Worm (Caenorhabditis elegans) whole organism, late embryonic: Measurements from ENCODE around the gene T09B9.1.

Experiments used
- C38D4.7 ChIP-seq: fragments of 200-800 bp; sonication (Bioruptor generic); optimal IDR thresholded peaks from 2 replicates; lab custom pipeline; 2018; ENCODE audit warnings: mild to moderate bottlenecking, missing genetic modification characterization, moderate library complexity, missing compliant biosample characterization
- F13H6.1 ChIP-seq: sonication (generic microtip); optimal IDR thresholded peaks from 2 replicates; lab custom pipeline; 2016; ENCODE audit warnings: missing genetic modification characterization, missing compliant biosample characterization
- T23F11.4 ChIP-seq: fragments of 200-800 bp; sonication (Bioruptor generic); optimal IDR thresholded peaks from 2 replicates; lab custom pipeline; 2018; ENCODE audit warnings: mild to moderate bottlenecking, missing genetic modification characterization, missing compliant biosample characterization
- Y22D7AL.16 ChIP-seq: sonication (generic microtip); optimal IDR thresholded peaks from 2 replicates; lab custom pipeline; 2016; ENCODE audit warnings: missing genetic modification characterization, missing compliant biosample characterization
- ahr-1 ChIP-seq: sonication (generic microtip); optimal IDR thresholded peaks from 2 replicates; lab custom pipeline; 2016; ENCODE audit warnings: missing genetic modification characterization, missing compliant biosample characterization
- ceh-14 ChIP-seq: sonication (generic microtip); optimal IDR thresholded peaks from 2 replicates; lab custom pipeline; 2016; ENCODE audit warnings: missing genotype, missing genetic modification characterization, missing compliant biosample characterization
- ceh-2 ChIP-seq: sonication (generic microtip); optimal IDR thresholded peaks from 2 replicates; lab custom pipeline; 2016; ENCODE audit warnings: missing genotype, missing genetic modification characterization, missing compliant biosample characterization
- ceh-30 ChIP-seq: fragments of 150-350 bp; optimal IDR thresholded peaks from 2 replicates; lab custom pipeline; 2014; ENCODE audit warnings: missing biosample characterization, missing genetic modification characterization
- ceh-34 ChIP-seq: sonication (generic microtip); optimal IDR thresholded peaks from 2 replicates; lab custom pipeline; 2016; ENCODE audit warnings: mild to moderate bottlenecking, missing genetic modification characterization, missing compliant biosample characterization
- ceh-48 ChIP-seq: sonication (generic microtip); optimal IDR thresholded peaks from 2 replicates; lab custom pipeline; 2016; ENCODE audit warnings: missing genetic modification characterization, inconsistent platforms, missing compliant biosample characterization
- ceh-9 ChIP-seq: sonication (generic microtip); optimal IDR thresholded peaks from 2 replicates; lab custom pipeline; 2016; ENCODE audit warnings: mild to moderate bottlenecking, missing genetic modification characterization, inconsistent platforms, missing compliant biosample characterization
- che-1 ChIP-seq: sonication (generic microtip); optimal IDR thresholded peaks from 2 replicates; lab custom pipeline; 2016; ENCODE audit warnings: mild to moderate bottlenecking, missing genetic modification characterization, missing compliant biosample characterization
- dve-1 ChIP-seq: sonication (generic microtip); optimal IDR thresholded peaks from 2 replicates; lab custom pipeline; 2017; ENCODE audit warnings: antibody characterized with exemption, mild to moderate bottlenecking, missing genetic modification characterization, missing compliant biosample characterization
- elt-4 ChIP-seq: sonication (generic microtip); optimal IDR thresholded peaks from 2 replicates; lab custom pipeline; 2016; ENCODE audit warnings: missing genetic modification characterization, missing compliant biosample characterization
- ets-4 ChIP-seq: sonication (generic microtip); optimal IDR thresholded peaks from 2 replicates; lab custom pipeline; 2016; ENCODE audit warnings: missing genetic modification characterization, missing compliant biosample characterization
- eyg-1 ChIP-seq: sonication (generic microtip); optimal IDR thresholded peaks from 2 replicates; lab custom pipeline; 2016; ENCODE audit warnings: missing genotype, missing genetic modification characterization, missing compliant biosample characterization
- gmeb-2 ChIP-seq: sonication (generic microtip); optimal IDR thresholded peaks from 2 replicates; lab custom pipeline; 2016; ENCODE audit warnings: missing genetic modification characterization, inconsistent platforms, missing compliant biosample characterization
- hlh-13 ChIP-seq: fragments of 200-800 bp; sonication (Bioruptor generic); optimal IDR thresholded peaks from 2 replicates; lab custom pipeline; 2018; ENCODE audit warnings: mild to moderate bottlenecking, missing genetic modification characterization, missing compliant biosample characterization
- hlh-15 ChIP-seq: sonication (generic microtip); optimal IDR thresholded peaks from 2 replicates; lab custom pipeline; 2016; ENCODE audit warnings: missing genetic modification characterization, missing compliant biosample characterization
- hlh-30 ChIP-seq: sonication (generic microtip); optimal IDR thresholded peaks from 2 replicates; lab custom pipeline; 2017; ENCODE audit warnings: antibody characterized with exemption, missing genetic modification characterization, missing compliant biosample characterization; ENCODE audit not compliant: insufficient read depth
- hlh-6 ChIP-seq: sonication (generic microtip); optimal IDR thresholded peaks from 2 replicates; lab custom pipeline; 2016; ENCODE audit warnings: missing genotype, missing genetic modification characterization, missing compliant biosample characterization
- hlh-8 ChIP-seq: sonication (generic microtip); optimal IDR thresholded peaks from 2 replicates; lab custom pipeline; 2016; ENCODE audit warnings: missing genotype, missing genetic modification characterization, missing compliant biosample characterization
- lim-6 ChIP-seq: sonication (generic microtip); optimal IDR thresholded peaks from 2 replicates; lab custom pipeline; 2016; ENCODE audit warnings: missing genetic modification characterization, missing compliant biosample characterization
- lin-11 ChIP-seq: fragments of 200-800 bp; sonication (Bioruptor generic); optimal IDR thresholded peaks from 2 replicates; lab custom pipeline; 2018; ENCODE audit warnings: mild to moderate bottlenecking, missing genetic modification characterization, missing compliant biosample characterization
- pag-3 ChIP-seq: sonication (generic microtip); optimal IDR thresholded peaks from 2 replicates; lab custom pipeline; 2016; ENCODE audit warnings: missing compliant biosample characterization, missing genetic modification characterization, borderline replicate concordance
- pat-9 ChIP-seq: fragments of 200-800 bp; sonication (Bioruptor generic); optimal IDR thresholded peaks from 2 replicates; lab custom pipeline; 2018; ENCODE audit warnings: mild to moderate bottlenecking, missing genetic modification characterization, moderate library complexity, missing compliant biosample characterization
- pha-2 ChIP-seq: sonication (generic microtip); optimal IDR thresholded peaks from 2 replicates; lab custom pipeline; 2017; ENCODE audit warnings: mild to moderate bottlenecking, missing genetic modification characterization, missing compliant biosample characterization
- pqm-1 ChIP-seq: sonication (generic microtip); optimal IDR thresholded peaks from 2 replicates; lab custom pipeline; 2016; ENCODE audit warnings: missing genetic modification characterization, missing compliant biosample characterization
- ref-2 ChIP-seq: sonication (generic microtip); optimal IDR thresholded peaks from 2 replicates; lab custom pipeline; 2016; ENCODE audit warnings: missing genetic modification characterization, missing compliant biosample characterization
- rnt-1 ChIP-seq: sonication (generic microtip); optimal IDR thresholded peaks from 2 replicates; lab custom pipeline; 2016; ENCODE audit warnings: missing genetic modification characterization, missing compliant biosample characterization
- sdc-2 ChIP-seq: sonication (generic microtip); optimal IDR thresholded peaks from 2 replicates; lab custom pipeline; 2016; ENCODE audit warnings: missing genotype, missing genetic modification characterization, missing compliant biosample characterization
- tbx-7 ChIP-seq: sonication (generic microtip); optimal IDR thresholded peaks from 2 replicates; lab custom pipeline; 2016; ENCODE audit warnings: missing genotype, missing genetic modification characterization, missing compliant biosample characterization
- unc-42 ChIP-seq: sonication (generic microtip); optimal IDR thresholded peaks from 2 replicates; lab custom pipeline; 2016; ENCODE audit warnings: missing genotype, missing genetic modification characterization, missing compliant biosample characterization
- unc-86 ChIP-seq: sonication (generic microtip); optimal IDR thresholded peaks from 2 replicates; lab custom pipeline; 2016; ENCODE audit warnings: missing genetic modification characterization, missing compliant biosample characterization
- zip-5 ChIP-seq: sonication (generic microtip); optimal IDR thresholded peaks from 2 replicates; lab custom pipeline; 2016; ENCODE audit warnings: missing genetic modification characterization, missing compliant biosample characterization

The T09B9.1 gene

ce11 chrX:9743513-9743914 lies 13.6 kb upstream of the T09B9.1 start (continued):
- peak; percentile 97 for TF ChIP-seq pat-9 (tag; lab: Kevin White, UChicago)
- TF ChIP-seq hlh-6 (tag; lab: Kevin White, UChicago) = peak; percentile 99
- peak; percentile 94 for TF ChIP-seq hlh-15
- TF ChIP-seq ceh-2 = peak; percentile 93
- TF ChIP-seq lim-6 (tag; lab: Kevin White, UChicago) = peak; percentile 88
- TF ChIP-seq ref-2 = peak; percentile 96
- TF ChIP-seq sdc-2 (tag; lab: Kevin White, UChicago) = peak; percentile 92
- TF ChIP-seq ahr-1 (tag; lab: Kevin White, UChicago) = peak; percentile 79
- peak; percentile 94 for TF ChIP-seq pag-3 (tag; lab: Kevin White, UChicago)
- peak; percentile 75 for TF ChIP-seq unc-42 (tag; lab: Kevin White, UChicago)
- peak; percentile 93 for TF ChIP-seq pha-2
- TF ChIP-seq hlh-8 (tag; lab: Kevin White, UChicago) = peak; percentile 90
- TF ChIP-seq Y22D7AL.16 (tag; lab: Kevin White, UChicago) = peak; percentile 89
- TF ChIP-seq rnt-1 (tag; lab: Kevin White, UChicago) = peak; percentile 95
- peak; percentile 94 for TF ChIP-seq dve-1 (tag; lab: Kevin White, UChicago)
- TF ChIP-seq gmeb-2 (tag; lab: Kevin White, UChicago) = peak; percentile 98
- TF ChIP-seq pqm-1 (tag; lab: Kevin White, UChicago) = peak; percentile 98
- peak; percentile 92 for TF ChIP-seq F13H6.1

DNA sequence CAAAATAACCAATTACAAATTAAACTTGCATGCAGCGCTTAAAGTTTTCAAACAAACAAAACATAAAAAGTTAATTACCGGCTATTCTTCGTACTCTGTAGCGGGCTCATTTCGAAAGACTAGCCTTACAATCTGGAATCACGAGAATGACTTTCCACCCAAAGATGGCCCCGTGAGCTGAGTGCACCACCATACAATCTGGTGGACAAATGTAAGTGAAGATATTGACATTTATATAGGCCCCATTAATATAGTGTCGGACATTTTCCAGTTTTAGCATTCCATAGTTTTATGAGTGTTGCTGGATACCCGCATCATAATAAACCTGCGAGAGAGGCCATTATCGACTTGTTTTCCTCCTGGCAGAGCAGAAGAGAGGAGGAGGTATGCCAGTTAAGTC lies 2.5 kb upstream of the T09B9.1 start:
- TF ChIP-seq hlh-13 (GFP tag; lab: Kevin White, UChicago) = no peak
- no peak for TF ChIP-seq Y22D7AL.16 (tag; lab: Kevin White, UChicago)
- no peak for TF ChIP-seq sdc-2 (tag; lab: Kevin White, UChicago)
- TF ChIP-seq lim-6 (tag; lab: Kevin White, UChicago) = no peak
- no peak for TF ChIP-seq T23F11.4 (GFP tag; lab: Kevin White, UChicago)
- no peak for TF ChIP-seq tbx-7
- no peak for TF ChIP-seq ets-4 (tag; lab: Kevin White, UChicago)
- no peak for TF ChIP-seq C38D4.7 (GFP tag; lab: Kevin White, UChicago)
- no peak for TF ChIP-seq ceh-14 (tag; lab: Kevin White, UChicago)
- no peak for TF ChIP-seq lin-11 (tag; lab: Kevin White, UChicago)
- TF ChIP-seq pqm-1 (tag; lab: Kevin White, UChicago) = no peak
- TF ChIP-seq che-1 = no peak
- TF ChIP-seq ceh-34 (tag; lab: Kevin White, UChicago) = no peak
- no peak for TF ChIP-seq ceh-9 (tag; lab: Kevin White, UChicago)
- TF ChIP-seq ceh-48 (tag; lab: Kevin White, UChicago) = no peak
- TF ChIP-seq unc-42 (tag; lab: Kevin White, UChicago) = no peak
- TF ChIP-seq elt-4 (tag; lab: Kevin White, UChicago) = no peak
- TF ChIP-seq, all 69 proteins: peak for 0

- TF ChIP-seq zip-5 (tag; lab: Kevin White, UChicago) = no peak
- TF ChIP-seq hlh-30 (tag; lab: Kevin White, UChicago) = no peak
These were observed 4.2 kb downstream of the T09B9.1 start, which contains the start of gene T09B9.3 for ce11 chrX:9761266-9761665. TSS of gene T09B9.3 (minus strand) at chrX:9761366.

- no peak for TF ChIP-seq lin-11 (tag; lab: Kevin White, UChicago)
- no peak for TF ChIP-seq unc-86 (tag; lab: Kevin White, UChicago)
- TF ChIP-seq hlh-6 (tag; lab: Kevin White, UChicago) = no peak
- TF ChIP-seq hlh-13 (GFP tag; lab: Kevin White, UChicago) = no peak
These were observed 6.8 kb downstream of the T09B9.1 start for ce11 chrX:9763903-9764302.

DNA sequence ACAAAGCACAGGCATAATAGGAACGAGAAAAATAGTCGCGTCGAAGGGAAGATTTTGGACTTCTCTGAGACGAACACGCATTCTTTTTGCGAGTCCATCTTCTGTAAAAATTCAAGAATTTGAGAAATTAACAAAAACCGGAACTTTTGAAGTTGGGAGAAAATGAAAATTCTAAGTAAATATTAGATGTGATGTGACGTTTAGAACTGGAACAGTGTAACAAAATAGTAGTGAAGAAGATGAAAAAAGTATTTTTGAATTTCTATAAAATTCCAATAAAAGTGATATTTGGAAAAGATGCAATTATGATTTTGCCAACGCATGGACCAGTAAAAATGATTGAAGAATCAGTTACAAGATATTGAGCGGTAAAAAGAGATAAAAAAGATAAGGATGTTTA lies 7.8 kb downstream of the T09B9.1 start, which contains the start of gene slc-17.9:
Gene slc-17.9, minus strand, starts transcription at position 101 of the 400 bp plus-strand sequence.
- TF ChIP-seq eyg-1 (tag; lab: Kevin White, UChicago) (no peak), ceh-30 (tag; lab: Kevin White, UChicago) (no peak), ref-2 (no peak), hlh-15 (no peak), hlh-30 (tag; lab: Kevin White, UChicago) (no peak), pha-2 (no peak), ets-4 (tag; lab: Kevin White, UChicago) (no peak), F13H6.1 (no peak)
